Fruit fly (Drosophila melanogaster): ENCODE data around the gene Prosalpha6T.

The Prosalpha6T gene

DNA sequence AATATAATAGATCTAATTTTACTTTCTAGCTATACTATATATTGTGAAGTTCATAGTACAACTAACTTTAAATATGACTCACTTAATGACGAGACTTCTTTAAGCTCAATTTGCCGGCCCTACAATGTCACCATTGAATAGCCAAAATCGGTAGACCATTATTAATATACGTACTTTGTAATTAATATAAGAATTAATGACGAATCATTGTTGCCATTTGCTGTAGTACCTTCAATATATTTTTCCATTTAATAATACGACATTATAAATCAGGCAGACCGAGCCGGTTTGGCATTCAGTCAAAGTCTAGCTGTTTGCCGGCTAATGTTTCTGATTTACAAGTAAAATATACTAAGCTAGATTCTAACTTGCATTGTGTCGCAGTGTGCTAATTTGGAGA lies 7.8 kb downstream of the Prosalpha6T start, which contains the start of gene Jhbp13:
TSS of gene Jhbp13 (plus strand) at position 301 of the 400 bp plus-strand sequence.
- TF ChIP-seq insv (optimal IDR thresholded peaks at IDR 0.05) (no peak), Sin3A (optimal IDR thresholded peaks at IDR 0.05) (no peak), h (optimal IDR thresholded peaks at IDR 0.05) (no peak), psq (optimal IDR thresholded peaks at IDR 0.05) (no peak), Myc (optimal IDR thresholded peaks at IDR 0.05) (no peak), ttk (optimal IDR thresholded peaks at IDR 0.05) (no peak)

- TF ChIP-seq insv (optimal IDR thresholded peaks at IDR 0.05): no peak
- no peak for TF ChIP-seq h (optimal IDR thresholded peaks at IDR 0.05)
- no peak for TF ChIP-seq Sin3A (optimal IDR thresholded peaks at IDR 0.05)
- TF ChIP-seq ttk (optimal IDR thresholded peaks at IDR 0.05): no peak
- TF ChIP-seq psq (optimal IDR thresholded peaks at IDR 0.05): no peak
- TF ChIP-seq Myc (optimal IDR thresholded peaks at IDR 0.05): no peak
Observed at dm6 chr2L:13244759-13245308, 13.0 kb downstream of the Prosalpha6T start.

dm6 chr2L:13245855-13246645 lies 14.2 kb downstream of the Prosalpha6T start, which contains the start of gene CG16820:
TSS of gene CG16820 (plus strand) at chr2L:13246232.
- TF ChIP-seq Myc (optimal IDR thresholded peaks at IDR 0.05): no peak
- no peak for TF ChIP-seq psq (optimal IDR thresholded peaks at IDR 0.05)
- TF ChIP-seq h (optimal IDR thresholded peaks at IDR 0.05): no peak
- no peak for TF ChIP-seq Sin3A (optimal IDR thresholded peaks at IDR 0.05)

DNA sequence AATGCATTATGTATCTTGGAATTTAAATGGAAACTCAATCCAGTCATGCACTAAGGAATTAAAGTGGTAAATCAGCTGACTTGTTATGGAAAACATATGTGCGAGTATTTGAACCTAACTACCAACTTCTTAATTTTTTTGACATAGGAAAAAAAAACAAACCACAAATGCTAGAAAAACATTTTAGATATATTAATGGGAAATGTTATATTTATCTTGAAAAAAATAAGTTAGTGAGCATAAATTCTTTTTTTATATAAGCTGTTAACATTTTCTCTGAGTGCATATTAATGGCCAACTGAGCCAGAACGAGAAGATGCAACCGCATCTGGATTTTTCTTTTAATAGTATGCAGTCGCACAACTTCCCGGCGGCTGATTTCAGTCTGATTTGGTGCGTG lies 19.3 kb downstream of the Prosalpha6T start:
- no peak for TF ChIP-seq Myc (optimal IDR thresholded peaks at IDR 0.05)

DNA sequence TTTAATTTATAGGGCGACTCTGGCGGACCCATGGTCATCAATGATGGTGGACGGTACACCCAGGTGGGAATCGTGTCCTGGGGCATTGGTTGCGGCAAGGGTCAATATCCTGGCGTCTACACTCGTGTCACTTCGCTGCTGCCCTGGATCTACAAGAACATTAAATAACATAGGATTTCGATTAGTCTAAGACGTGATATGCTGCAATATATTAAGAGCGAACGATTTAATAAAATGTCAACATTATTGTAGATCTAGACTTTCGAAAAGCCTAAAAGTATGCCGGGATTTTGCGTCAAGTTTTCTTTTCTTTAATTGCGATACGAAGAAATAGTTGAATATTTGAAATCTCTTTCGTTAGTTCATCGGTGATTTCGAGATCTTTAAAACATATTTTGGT lies 25.3 kb downstream of the Prosalpha6T start, which contains the start of gene Naa20B:
TSS of gene Naa20B (plus strand) at position 301 of the 400 bp plus-strand sequence.
- no peak for TF ChIP-seq h (optimal IDR thresholded peaks at IDR 0.05)
- no peak for TF ChIP-seq psq (optimal IDR thresholded peaks at IDR 0.05)
- no peak for TF ChIP-seq ttk (optimal IDR thresholded peaks at IDR 0.05)
- no peak for TF ChIP-seq Sin3A (optimal IDR thresholded peaks at IDR 0.05)
- TF ChIP-seq insv (optimal IDR thresholded peaks at IDR 0.05): no peak
- no peak for TF ChIP-seq Myc (optimal IDR thresholded peaks at IDR 0.05)

DNA sequence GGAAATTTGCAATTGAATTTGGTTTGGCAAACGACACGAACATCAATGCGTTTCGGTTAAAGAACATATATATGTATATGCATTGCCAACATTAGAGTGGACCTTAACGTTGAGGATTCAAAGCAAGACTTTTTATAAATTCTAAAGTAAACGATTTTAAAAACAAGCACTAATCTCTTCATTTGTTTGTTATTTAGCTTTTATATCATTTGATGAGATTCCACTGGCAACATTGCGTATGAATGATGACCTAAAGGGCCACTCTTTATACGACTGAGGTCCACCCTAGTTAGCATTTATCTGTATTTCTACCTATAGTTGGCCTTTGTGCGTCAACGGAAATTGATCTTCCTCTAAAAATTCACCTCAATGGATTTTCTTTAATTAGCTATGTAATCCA lies 26.9 kb downstream of the Prosalpha6T start:
- no peak for TF ChIP-seq Myc (optimal IDR thresholded peaks at IDR 0.05)

DNA sequence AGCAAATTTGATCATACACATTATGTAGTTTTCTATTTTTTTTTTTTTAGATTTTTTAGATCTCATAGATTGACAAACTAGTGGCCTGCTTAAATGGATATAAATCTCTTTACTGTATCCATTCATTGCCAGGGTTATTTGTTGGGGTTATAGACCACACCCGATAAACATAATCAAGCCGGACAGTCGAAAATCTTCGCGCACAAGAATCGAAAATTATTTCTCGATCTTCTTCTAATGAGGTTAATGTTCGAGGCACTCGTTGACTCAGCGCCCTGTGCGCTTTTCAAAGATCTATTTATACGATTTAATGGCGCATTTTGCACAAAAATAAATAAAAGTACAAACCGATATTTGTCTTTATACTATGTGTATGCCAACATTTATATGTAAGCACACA lies 27.8 kb downstream of the Prosalpha6T start, which contains the start of gene CG31730:
TSS of gene CG31730 (minus strand) at position 101 of the 400 bp plus-strand sequence.
- TF ChIP-seq ttk (optimal IDR thresholded peaks at IDR 0.05) (no peak), Myc (optimal IDR thresholded peaks at IDR 0.05) (no peak), psq (optimal IDR thresholded peaks at IDR 0.05) (no peak), h (optimal IDR thresholded peaks at IDR 0.05) (no peak)

DNA sequence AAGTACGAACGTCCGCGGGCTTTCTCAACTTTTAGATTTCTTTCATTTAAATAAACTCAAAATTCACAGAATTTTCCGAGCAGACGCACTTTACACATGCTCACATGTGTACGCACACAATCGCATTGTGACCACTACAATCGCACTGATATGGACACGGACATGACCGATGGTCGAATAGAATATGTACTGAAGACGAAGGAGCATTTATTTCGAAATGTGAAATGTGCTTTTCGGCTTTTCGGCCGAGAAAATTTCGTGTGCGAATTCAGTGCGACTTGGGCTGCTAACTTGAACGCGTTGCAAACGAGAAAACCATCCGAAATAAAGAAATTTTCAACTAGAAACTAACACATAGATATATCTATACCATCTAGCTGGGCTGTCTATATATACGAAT lies 28.9 kb downstream of the Prosalpha6T start, which contains the start of gene CG44085:
TSS of gene CG44085 (plus strand) at position 269 of the 400 bp plus-strand sequence.
- TF ChIP-seq ttk (optimal IDR thresholded peaks at IDR 0.05) (no peak), insv (optimal IDR thresholded peaks at IDR 0.05) (no peak), h (optimal IDR thresholded peaks at IDR 0.05) (no peak), psq (optimal IDR thresholded peaks at IDR 0.05) (no peak), Sin3A (optimal IDR thresholded peaks at IDR 0.05) (no peak)

DNA sequence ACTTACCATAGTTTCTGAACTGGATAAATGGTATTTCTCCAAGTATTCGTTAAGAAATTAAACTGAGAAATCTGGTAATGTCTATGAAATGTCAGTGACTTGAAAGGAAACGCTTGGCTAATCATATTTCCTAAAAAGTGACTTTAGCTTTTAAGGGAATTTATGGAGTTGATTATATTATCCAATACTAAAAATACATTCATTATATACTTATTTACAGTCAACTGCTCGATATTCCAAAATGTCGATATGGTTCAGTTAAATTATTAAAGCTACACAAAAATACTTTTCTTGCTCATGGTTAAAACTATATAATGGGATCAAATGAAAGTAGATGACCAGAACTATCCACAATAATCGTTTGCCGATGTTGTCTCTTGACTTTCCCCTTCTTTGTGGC lies 33.9 kb downstream of the Prosalpha6T start, which contains the start of gene CG31848:
TSS of gene CG31848 (minus strand) at position 101 of the 400 bp plus-strand sequence.
- TF ChIP-seq Myc (optimal IDR thresholded peaks at IDR 0.05) (no peak), Sin3A (optimal IDR thresholded peaks at IDR 0.05) (no peak), h (optimal IDR thresholded peaks at IDR 0.05) (no peak), insv (optimal IDR thresholded peaks at IDR 0.05) (no peak), ttk (optimal IDR thresholded peaks at IDR 0.05) (no peak), psq (optimal IDR thresholded peaks at IDR 0.05) (no peak)

DNA sequence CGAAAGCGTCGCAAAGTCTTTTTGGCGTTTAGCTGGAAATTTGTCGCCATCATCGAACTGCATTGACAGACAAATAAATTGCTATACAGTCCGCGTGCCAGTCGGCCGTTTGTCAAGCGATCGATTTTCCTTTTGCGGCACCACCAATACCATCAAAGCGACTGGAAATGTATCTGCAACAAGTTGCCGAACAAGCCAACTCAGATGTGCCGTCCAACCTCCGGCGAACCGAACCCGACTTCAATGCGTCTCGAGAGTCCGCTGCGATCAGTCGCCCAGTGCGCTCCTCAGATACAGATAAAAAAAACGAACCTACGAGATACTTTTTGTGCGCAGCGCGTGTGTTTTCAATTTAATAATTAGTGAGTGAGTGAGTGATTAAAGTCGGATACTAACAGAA lies 34.8 kb downstream of the Prosalpha6T start:
- no peak for TF ChIP-seq Myc (optimal IDR thresholded peaks at IDR 0.05)
- no peak for TF ChIP-seq psq (optimal IDR thresholded peaks at IDR 0.05)
- TF ChIP-seq Sin3A (optimal IDR thresholded peaks at IDR 0.05): no peak
- TF ChIP-seq h (optimal IDR thresholded peaks at IDR 0.05): no peak
- TF ChIP-seq ttk (optimal IDR thresholded peaks at IDR 0.05): no peak
- no peak for TF ChIP-seq insv (optimal IDR thresholded peaks at IDR 0.05)

dm6 chr2L:13268040-13268652 lies 36.3 kb downstream of the Prosalpha6T start:
- TF ChIP-seq ttk (optimal IDR thresholded peaks at IDR 0.05) (no peak), insv (optimal IDR thresholded peaks at IDR 0.05) (no peak), h (optimal IDR thresholded peaks at IDR 0.05) (no peak), psq (optimal IDR thresholded peaks at IDR 0.05) (no peak), Myc (optimal IDR thresholded peaks at IDR 0.05) (no peak), Sin3A (optimal IDR thresholded peaks at IDR 0.05) (no peak)

DNA sequence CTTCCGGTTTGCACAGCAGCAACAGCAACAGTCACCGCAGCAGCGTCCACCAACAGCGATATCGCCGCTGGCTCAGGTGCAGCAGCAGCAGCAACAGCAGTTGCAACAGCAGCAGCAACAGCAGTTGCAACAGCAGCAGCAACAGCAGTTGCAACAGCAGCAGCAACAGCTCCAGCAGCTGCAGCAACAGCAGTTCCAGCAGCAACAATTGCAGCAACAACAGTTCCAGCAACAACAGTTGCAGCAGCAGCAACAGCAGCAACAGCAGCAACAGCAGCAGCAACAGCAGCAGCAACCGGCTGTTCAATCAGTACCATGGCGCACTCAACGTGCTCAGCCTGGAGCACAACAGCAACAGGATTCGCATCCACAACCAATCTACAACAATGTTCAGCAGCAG lies 40.7 kb downstream of the Prosalpha6T start:
- no peak for TF ChIP-seq h (optimal IDR thresholded peaks at IDR 0.05)
- no peak for TF ChIP-seq insv (optimal IDR thresholded peaks at IDR 0.05)
- TF ChIP-seq ttk (optimal IDR thresholded peaks at IDR 0.05): no peak
- no peak for TF ChIP-seq Sin3A (optimal IDR thresholded peaks at IDR 0.05)
- no peak for TF ChIP-seq psq (optimal IDR thresholded peaks at IDR 0.05)
- TF ChIP-seq Myc (optimal IDR thresholded peaks at IDR 0.05): no peak

Data from Kc167 (cell line).